Worm (Caenorhabditis elegans): ENCODE data around the gene eak-3.

ce11 chrIII:1218998-1219397 lies 42.6 kb upstream of the eak-3 start:
- TF ChIP-seq ceh-39 (tag; optimal IDR thresholded peaks at IDR 0.05) (no peak), snpc-4 (tag; optimal IDR thresholded peaks at IDR 0.05) (no peak)
